Fruit fly (Drosophila melanogaster) whole organism, prepupa: ENCODE results near the gene Dpck.

ENCODE experiments used
- Blimp-1 ChIP-seq: fragments of 200-800 bp; sonication (Bioruptor generic); optimal IDR thresholded peaks from 3 replicates; lab custom pipeline; 2017; ENCODE audit warnings: missing biosample characterization, missing genetic modification characterization, mild to moderate bottlenecking, moderate library complexity, missing genetic modification reagents
- CG10631 ChIP-seq: fragments of 200-800 bp; sonication (Bioruptor generic); optimal IDR thresholded peaks from 2 replicates; lab custom pipeline; 2016; ENCODE audit warnings: missing biosample characterization, missing genetic modification characterization
- CG10669 ChIP-seq: fragments of 200-800 bp; sonication (Bioruptor generic); optimal IDR thresholded peaks from 3 replicates; lab custom pipeline; 2018; ENCODE audit warnings: missing biosample characterization, mild to moderate bottlenecking, missing genetic modification characterization, moderate library complexity
- CG3032 ChIP-seq: fragments of 200-800 bp; optimal IDR thresholded peaks from 2 replicates; lab custom pipeline; 2019; ENCODE audit warnings: missing biosample characterization, mild to moderate bottlenecking, missing genetic modification characterization, moderate library complexity
- CG31627 ChIP-seq: fragments of 200-800 bp; sonication (Bioruptor generic); optimal IDR thresholded peaks from 3 replicates; lab custom pipeline; 2016; ENCODE audit warnings: missing biosample characterization, missing genetic modification characterization
- CG32006 ChIP-seq: fragments of 200-800 bp; sonication (Bioruptor generic); optimal IDR thresholded peaks from 3 replicates; lab custom pipeline; 2017; ENCODE audit warnings: missing biosample characterization, mild to moderate bottlenecking, missing genetic modification characterization
- CG34406 ChIP-seq: fragments of 200-800 bp; sonication (Bioruptor generic); optimal IDR thresholded peaks from 3 replicates; lab custom pipeline; 2016; ENCODE audit warnings: missing biosample characterization, missing genetic modification characterization
- CG3919 ChIP-seq: fragments of 200-800 bp; sonication (Bioruptor generic); optimal IDR thresholded peaks from 3 replicates; lab custom pipeline; 2016; ENCODE audit warnings: missing biosample characterization, missing genetic modification characterization
- CG4318 ChIP-seq: fragments of 200-800 bp; sonication (Bioruptor generic); optimal IDR thresholded peaks from 3 replicates; lab custom pipeline; 2017; ENCODE audit warnings: missing biosample characterization, mild to moderate bottlenecking, missing genetic modification characterization
- CG6163 ChIP-seq: fragments of 200-800 bp; sonication (Bioruptor generic); IDR thresholded peaks from 3 replicates; pipeline ENCODE4 v1.3.6; 2022; ENCODE audit warnings: missing biosample characterization, missing genetic modification characterization
- CG6276 ChIP-seq: fragments of 200-800 bp; sonication (Bioruptor generic); optimal IDR thresholded peaks from 2 replicates; lab custom pipeline; 2017; ENCODE audit warnings: missing biosample characterization, mild to moderate bottlenecking, missing genetic modification characterization
- CG6792 ChIP-seq: fragments of 200-800 bp; sonication (Bioruptor generic); optimal IDR thresholded peaks from 3 replicates; lab custom pipeline; 2016; ENCODE audit warnings: missing biosample characterization, missing genetic modification characterization
- CG6808 ChIP-seq: fragments of 200-800 bp; sonication (Bioruptor generic); optimal IDR thresholded peaks from 3 replicates; lab custom pipeline; 2017; ENCODE audit warnings: missing biosample characterization, missing genetic modification characterization, mild to moderate bottlenecking, moderate library complexity, missing genetic modification reagents
- CG6854 ChIP-seq: fragments of 200-800 bp; sonication (Bioruptor generic); optimal IDR thresholded peaks from 2 replicates; lab custom pipeline; 2017; ENCODE audit warnings: missing biosample characterization, mild to moderate bottlenecking, missing genetic modification characterization
- CG7368 ChIP-seq: fragments of 200-800 bp; sonication (Bioruptor generic); optimal IDR thresholded peaks from 3 replicates; lab custom pipeline; 2016; ENCODE audit warnings: missing biosample characterization, missing genetic modification characterization
- CG8119 ChIP-seq: fragments of 200-800 bp; sonication (Bioruptor generic); IDR thresholded peaks from 3 replicates; pipeline ENCODE4 v1.3.6; 2022; ENCODE audit warnings: missing biosample characterization, missing genetic modification characterization
- CG8319 ChIP-seq: fragments of 200-800 bp; sonication (Bioruptor generic); optimal IDR thresholded peaks from 3 replicates; lab custom pipeline; 2016; ENCODE audit warnings: missing biosample characterization, missing genetic modification characterization
- CG9139 ChIP-seq: fragments of 200-800 bp; sonication (Bioruptor generic); optimal IDR thresholded peaks from 3 replicates; lab custom pipeline; 2017; ENCODE audit warnings: missing biosample characterization, mild to moderate bottlenecking, missing genetic modification characterization
- Eip75B ChIP-seq: fragments of 200-800 bp; sonication (Bioruptor generic); optimal IDR thresholded peaks from 3 replicates; lab custom pipeline; 2016; ENCODE audit warnings: missing biosample characterization, missing genetic modification characterization
- Eip78C ChIP-seq: fragments of 200-800 bp; sonication (Bioruptor generic); peaks from one replicate; lab custom pipeline; 2016; ENCODE audit warnings: missing biosample characterization, missing genetic modification characterization
- Ets21C ChIP-seq: fragments of 200-800 bp; sonication (Bioruptor generic); optimal IDR thresholded peaks from 3 replicates; lab custom pipeline; 2016; ENCODE audit warnings: missing biosample characterization, missing genetic modification characterization
- Gug ChIP-seq: fragments of 200-800 bp; sonication (Bioruptor generic); IDR thresholded peaks from 2 replicates; pipeline ENCODE4 v1.3.6; 2022; ENCODE audit warnings: missing biosample characterization, missing genetic modification characterization
- Hr38 ChIP-seq: sonication (Bioruptor generic); optimal IDR thresholded peaks from 2 replicates; lab custom pipeline; 2016; ENCODE audit warnings: missing biosample characterization, missing genetic modification characterization
- Hr39 ChIP-seq: fragments of 200-800 bp; sonication (Bioruptor generic); optimal IDR thresholded peaks from 2 replicates; lab custom pipeline; 2016; ENCODE audit warnings: missing biosample characterization, missing genetic modification characterization
- Hr4 ChIP-seq: fragments of 200-800 bp; sonication (Bioruptor generic); optimal IDR thresholded peaks from 3 replicates; lab custom pipeline; 2016; ENCODE audit warnings: missing biosample characterization, missing genetic modification characterization
- OdsH ChIP-seq: fragments of 200-800 bp; sonication (Bioruptor generic); optimal IDR thresholded peaks from 3 replicates; lab custom pipeline; 2016; ENCODE audit warnings: missing biosample characterization, missing genetic modification characterization
- Smox ChIP-seq: fragments of 200-800 bp; sonication (Bioruptor generic); optimal IDR thresholded peaks from 3 replicates; lab custom pipeline; 2016; ENCODE audit warnings: missing biosample characterization, missing genetic modification characterization
- Sox15 ChIP-seq: fragments of 200-800 bp; sonication (Bioruptor generic); optimal IDR thresholded peaks from 3 replicates; lab custom pipeline; 2016; ENCODE audit warnings: missing biosample characterization, missing genetic modification characterization
- achi ChIP-seq: fragments of 200-800 bp; sonication (Bioruptor generic); optimal IDR thresholded peaks from 3 replicates; lab custom pipeline; 2016; ENCODE audit warnings: missing biosample characterization, missing genetic modification characterization
- acj6 ChIP-seq: fragments of 200-800 bp; sonication (Bioruptor generic); optimal IDR thresholded peaks from 3 replicates; lab custom pipeline; 2016; ENCODE audit warnings: missing biosample characterization, missing genetic modification characterization
- eg ChIP-seq: fragments of 200-800 bp; sonication (Bioruptor generic); IDR thresholded peaks from 3 replicates; pipeline ENCODE4 v1.3.6; 2022; ENCODE audit warnings: missing biosample characterization, missing genetic modification characterization
- esn ChIP-seq: fragments of 200-800 bp; sonication (Bioruptor generic); optimal IDR thresholded peaks from 2 replicates; lab custom pipeline; 2016; ENCODE audit warnings: missing biosample characterization, mild to moderate bottlenecking, missing genetic modification characterization, moderate library complexity
- fd59A ChIP-seq: fragments of 200-800 bp; sonication (Bioruptor generic); optimal IDR thresholded peaks from 2 replicates; lab custom pipeline; 2017; ENCODE audit warnings: missing biosample characterization, mild to moderate bottlenecking, missing genetic modification characterization, missing genetic modification reagents
- fd85E ChIP-seq: fragments of 200-800 bp; sonication (Bioruptor generic); optimal IDR thresholded peaks from 3 replicates; lab custom pipeline; 2016; ENCODE audit warnings: missing biosample characterization, missing genetic modification characterization
- fkh ChIP-seq: fragments of 200-800 bp; sonication (Bioruptor generic); optimal IDR thresholded peaks from 3 replicates; lab custom pipeline; 2017; ENCODE audit warnings: missing biosample characterization, mild to moderate bottlenecking, missing genetic modification characterization, moderate library complexity
- lz ChIP-seq: fragments of 200-800 bp; sonication (Bioruptor generic); optimal IDR thresholded peaks from 3 replicates; lab custom pipeline; 2016; ENCODE audit warnings: missing biosample characterization, missing genetic modification characterization
- pdm3 ChIP-seq: fragments of 200-800 bp; sonication (Bioruptor generic); optimal IDR thresholded peaks from 3 replicates; lab custom pipeline; 2016; ENCODE audit warnings: missing biosample characterization, missing genetic modification characterization
- spab ChIP-seq: fragments of 200-800 bp; sonication (Bioruptor generic); optimal IDR thresholded peaks from 2 replicates; lab custom pipeline; 2017; ENCODE audit warnings: missing biosample characterization, mild to moderate bottlenecking, missing genetic modification characterization, missing genetic modification reagents
- svp ChIP-seq: fragments of 200-800 bp; sonication (Bioruptor generic); peaks from one replicate; lab custom pipeline; 2016; ENCODE audit warnings: missing biosample characterization, missing genetic modification characterization
- vri ChIP-seq: fragments of 200-800 bp; sonication (Bioruptor generic); optimal IDR thresholded peaks from 3 replicates; lab custom pipeline; 2016; ENCODE audit warnings: missing biosample characterization, mild to moderate bottlenecking, missing genetic modification characterization

The Dpck gene

DNA sequence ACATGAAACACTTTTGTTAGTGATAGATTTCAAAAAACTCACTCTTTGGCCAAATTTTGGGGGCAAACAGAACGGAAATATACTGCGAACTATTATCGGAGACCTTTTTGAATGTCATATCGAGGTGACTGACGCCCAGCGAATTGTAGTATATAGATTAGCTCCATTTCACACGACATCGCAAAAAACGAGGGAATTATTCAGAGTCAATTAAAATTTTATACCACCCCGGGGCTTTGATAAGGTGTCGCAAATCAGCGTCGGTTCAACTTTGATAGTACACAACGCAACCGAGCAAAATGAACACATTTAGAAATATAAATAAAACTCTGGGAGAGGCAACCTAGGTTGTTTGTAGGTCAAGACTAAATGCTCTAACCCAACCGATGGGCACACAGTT is 24.0 kb upstream of the Dpck start:
- TF ChIP-seq svp, result peak; percentile 86
- no peak for TF ChIP-seq CG6854 (GFP tag; lab: Kevin White, UChicago)

dm6 chr3R:7059015-7059414 is 23.0 kb upstream of the Dpck start, which contains the start of gene dj:
TSS of gene dj (plus strand) at chr3R:7059315.
- TF ChIP-seq CG34406 (GFP tag; lab: Kevin White, UChicago), result no peak
- TF ChIP-seq Eip75B (GFP tag; lab: Kevin White, UChicago), result no peak
- no peak for TF ChIP-seq Hr38

DNA sequence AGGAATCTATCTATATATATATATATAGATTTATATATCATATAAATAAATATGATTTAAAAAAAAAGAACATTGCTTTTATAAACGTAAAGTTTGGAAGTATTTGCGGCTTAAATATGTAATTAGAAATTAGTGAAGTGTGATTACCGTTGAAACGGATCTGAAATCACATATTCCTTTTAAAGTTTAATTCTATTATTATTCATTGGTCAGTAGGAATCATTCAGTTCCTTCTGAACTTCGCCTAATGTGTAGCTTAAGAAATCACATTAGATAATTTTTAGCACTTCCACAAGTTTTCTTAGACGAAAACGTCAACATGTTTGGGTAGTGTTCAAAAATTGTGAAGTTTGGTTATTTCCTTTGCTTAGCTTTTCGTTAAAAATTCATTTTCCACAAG is 21.5 kb upstream of the Dpck start, which contains the start of gene djl:
Gene djl, plus strand, starts transcription at position 301 of the 400 bp plus-strand sequence.
- TF ChIP-seq OdsH (GFP tag; lab: Kevin White, UChicago) (no peak), spab (GFP tag; lab: Kevin White, UChicago) (no peak), fd59A (GFP tag; lab: Kevin White, UChicago) (no peak), CG31627 (no peak), esn (GFP tag; lab: Kevin White, UChicago) (no peak), CG4318 (GFP tag; lab: Kevin White, UChicago) (no peak), Gug (GFP tag; lab: Robert Waterston, UW) (no peak), CG8319 (GFP tag; lab: Kevin White, UChicago) (no peak), achi (no peak), CG6808 (GFP tag; lab: Kevin White, UChicago) (no peak), Ets21C (GFP tag; lab: Kevin White, UChicago) (no peak), CG7368 (no peak), CG10631 (GFP tag; lab: Kevin White, UChicago) (no peak), fd85E (GFP tag; lab: Kevin White, UChicago) (no peak), Eip78C (GFP tag; lab: Kevin White, UChicago) (no peak), svp (no peak), CG3919 (GFP tag; lab: Kevin White, UChicago) (no peak), CG6854 (GFP tag; lab: Kevin White, UChicago) (no peak)

- TF ChIP-seq CG31627, result no peak
- TF ChIP-seq CG4318 (GFP tag; lab: Kevin White, UChicago), result no peak
- no peak for TF ChIP-seq CG34406 (GFP tag; lab: Kevin White, UChicago)
These were observed 20.1 kb upstream of the Dpck start, which contains the start of gene Mst84B for dm6 chr3R:7061875-7062274. TSS of gene Mst84B (plus strand) at chr3R:7062175.

DNA sequence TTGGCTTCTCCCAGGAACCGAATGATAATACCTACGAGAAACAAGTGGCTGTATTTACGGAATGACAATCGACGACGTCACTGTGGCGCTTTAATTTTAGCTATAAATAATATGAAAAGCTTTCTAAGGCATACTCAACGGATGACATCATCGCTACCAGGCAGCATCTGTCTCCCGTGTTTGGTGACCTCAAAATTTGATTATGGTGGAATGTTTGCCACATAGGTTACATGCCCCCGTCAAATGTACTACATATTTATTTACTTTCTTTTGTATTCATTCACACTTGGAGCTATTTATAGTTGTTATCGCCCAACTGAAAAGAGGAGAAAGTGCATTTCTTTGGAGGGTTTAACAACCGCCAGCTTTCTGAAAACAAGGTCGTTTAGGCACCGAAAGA is 15.7 kb upstream of the Dpck start:
- TF ChIP-seq CG8119 (GFP tag; lab: Robert Waterston, UW), result no peak
- TF ChIP-seq vri (GFP tag; lab: Kevin White, UChicago), result peak; percentile 26
- TF ChIP-seq CG8319 (GFP tag; lab: Kevin White, UChicago), result peak; percentile 25
- TF ChIP-seq pdm3 (GFP tag; lab: Kevin White, UChicago), result no peak
- peak; percentile 68 for TF ChIP-seq svp
- no peak for TF ChIP-seq CG10669 (GFP tag; lab: Kevin White, UChicago)
- no peak for TF ChIP-seq esn (GFP tag; lab: Kevin White, UChicago)

DNA sequence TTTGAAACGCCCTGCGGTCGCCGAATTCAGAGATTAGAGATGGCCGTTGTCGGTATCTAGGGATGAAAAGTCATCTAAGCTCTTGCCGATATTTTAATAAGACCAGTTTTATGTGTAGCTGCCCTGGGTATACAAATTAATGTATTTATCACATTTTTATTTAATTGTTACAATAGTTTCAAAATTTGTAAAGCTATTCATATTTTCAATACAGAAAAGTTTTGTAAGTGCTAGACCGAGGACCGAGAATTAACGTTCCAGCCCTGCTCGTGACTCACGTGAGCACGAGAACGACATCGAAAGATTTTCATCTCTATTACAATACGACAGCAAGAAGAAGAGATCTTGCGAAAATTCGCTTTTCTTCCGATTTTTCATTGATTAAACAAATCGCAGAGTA is 14.9 kb upstream of the Dpck start, which contains the start of the genes CG1105 and CG1965:
Gene CG1105, minus strand, starts transcription at position 45 of the 400 bp plus-strand sequence.
Gene CG1965, plus strand, starts transcription at position 310 of the 400 bp plus-strand sequence.
- TF ChIP-seq CG3919 (GFP tag; lab: Kevin White, UChicago) (peak; percentile 88), pdm3 (GFP tag; lab: Kevin White, UChicago) (peak; percentile 92), lz (GFP tag; lab: Kevin White, UChicago) (peak; percentile 91), fkh (peak; percentile 84), CG6163 (no peak; the same call in 1 of the 3 replicates), Smox (GFP tag; lab: Kevin White, UChicago) (peak; percentile 89), achi (peak; percentile 85), CG9139 (no peak), Sox15 (GFP tag; lab: Kevin White, UChicago) (peak; percentile 90), Hr39 (GFP tag; lab: Kevin White, UChicago) (peak; percentile 94), CG6808 (GFP tag; lab: Kevin White, UChicago) (peak; percentile 59), CG6276 (no peak), Hr4 (GFP tag; lab: Kevin White, UChicago) (peak; percentile 90), CG10631 (GFP tag; lab: Kevin White, UChicago) (peak; percentile 91), acj6 (peak; percentile 89), Gug (GFP tag; lab: Robert Waterston, UW) (peak; percentile 83), fd85E (GFP tag; lab: Kevin White, UChicago) (peak; percentile 30), CG32006 (GFP tag; lab: Kevin White, UChicago) (peak; percentile 82), CG3032 (peak; percentile 88), eg (GFP tag; lab: Robert Waterston, UW) (peak; percentile 85), esn (GFP tag; lab: Kevin White, UChicago) (peak; percentile 92), CG6792 (GFP tag; lab: Kevin White, UChicago) (peak; percentile 82), Blimp-1 (GFP tag; lab: Kevin White, UChicago) (no peak), CG8319 (GFP tag; lab: Kevin White, UChicago) (peak; percentile 69)
